Fruit fly (Drosophila melanogaster): ENCODE data around the gene CG33270.

Gene CG33270

dm6 chr3L:11563972-11564533, 14.4 kb downstream of the CG33270 start, which contains the start of the genes CG46412 and CG33267:
Gene CG46412, minus strand, starts transcription at chr3L:11564072.
Gene CG33267, plus strand, starts transcription at chr3L:11564483.
- no peak for TF ChIP-seq noc (tag; optimal IDR thresholded peaks at IDR 0.05)

dm6 chr3L:11561946-11562760, 16.3 kb downstream of the CG33270 start, which contains the start of the genes CG7394 and Mob2:
Gene CG7394, plus strand, starts transcription at chr3L:11561996.
Gene Mob2, minus strand, starts transcription at chr3L:11562233.
- TF ChIP-seq noc (tag; optimal IDR thresholded peaks at IDR 0.05): peak; percentile 88

dm6 chr3L:11560885-11561284, 17.5 kb downstream of the CG33270 start:
- no peak for TF ChIP-seq noc (tag; optimal IDR thresholded peaks at IDR 0.05)

dm6 chr3L:11557209-11557608, 21.2 kb downstream of the CG33270 start:
- no peak for TF ChIP-seq noc (tag; optimal IDR thresholded peaks at IDR 0.05)

- TF ChIP-seq noc (tag; optimal IDR thresholded peaks at IDR 0.05): peak; percentile 41
Observed at dm6 chr3L:11556637-11557036, 21.8 kb downstream of the CG33270 start.

dm6 chr3L:11555662-11556460, 22.6 kb downstream of the CG33270 start:
- TF ChIP-seq noc (tag; optimal IDR thresholded peaks at IDR 0.05): peak; percentile 47

- TF ChIP-seq noc (tag; optimal IDR thresholded peaks at IDR 0.05): no peak
Observed at dm6 chr3L:11554796-11555195, 23.6 kb downstream of the CG33270 start.

dm6 chr3L:11554338-11554737, 24.1 kb downstream of the CG33270 start:
- TF ChIP-seq noc (tag; optimal IDR thresholded peaks at IDR 0.05): no peak

- TF ChIP-seq noc (tag; optimal IDR thresholded peaks at IDR 0.05): no peak
Observed at dm6 chr3L:11553672-11554068, 24.8 kb downstream of the CG33270 start.

- peak; percentile 29 for TF ChIP-seq noc (tag; optimal IDR thresholded peaks at IDR 0.05)
Observed at dm6 chr3L:11552996-11553671, 25.3 kb downstream of the CG33270 start.

dm6 chr3L:11551949-11552348, 26.5 kb downstream of the CG33270 start:
- no peak for TF ChIP-seq noc (tag; optimal IDR thresholded peaks at IDR 0.05)

dm6 chr3L:11550359-11551056, 27.9 kb downstream of the CG33270 start:
- TF ChIP-seq noc (tag; optimal IDR thresholded peaks at IDR 0.05): no peak

- no peak for TF ChIP-seq noc (tag; optimal IDR thresholded peaks at IDR 0.05)
Observed at dm6 chr3L:11549432-11549831, 29.0 kb downstream of the CG33270 start.

dm6 chr3L:11548009-11548408, 30.4 kb downstream of the CG33270 start:
- no peak for TF ChIP-seq noc (tag; optimal IDR thresholded peaks at IDR 0.05)
